Worm (Caenorhabditis elegans) whole organism, L2 larva: Measurements from ENCODE around the gene cutl-11.
A peak's percentile ranks its signal among the peaks of the same experiment; 100 is the strongest.

Experiments used
- Y55F3AM.14 ChIP-seq: fragments of 200-800 bp; sonication (Bioruptor generic); optimal IDR thresholded peaks from 2 replicates; lab custom pipeline; 2018; ENCODE audit warnings: mild to moderate bottlenecking, missing genetic modification characterization, missing compliant biosample characterization
- egl-27 ChIP-seq: sonication (generic microtip); optimal IDR thresholded peaks from 3 replicates; lab custom pipeline; 2017; ENCODE audit warnings: missing biosample characterization, missing genetic modification reagents, missing genetic modification characterization
- lin-11 ChIP-seq: fragments of 150-350 bp; sonication (generic microtip); optimal IDR thresholded peaks from 2 replicates; lab custom pipeline; 2014; ENCODE audit warnings: missing biosample characterization, missing genetic modification characterization, inconsistent platforms, mixed read lengths
- lin-13 ChIP-seq: fragments of 150-350 bp; optimal IDR thresholded peaks from 2 replicates; lab custom pipeline; 2014; ENCODE audit warnings: missing biosample characterization, missing genetic modification reagents, missing genetic modification characterization
- nhr-11 ChIP-seq: fragments of 150-350 bp; optimal IDR thresholded peaks from 2 replicates; lab custom pipeline; 2014; ENCODE audit warnings: missing biosample characterization, missing genetic modification characterization
- nhr-12 ChIP-seq: fragments of 150-350 bp; optimal IDR thresholded peaks from 2 replicates; lab custom pipeline; 2014; ENCODE audit warnings: missing biosample characterization, missing genetic modification characterization
- sma-9 ChIP-seq, 2 experiments: fragments of 150-350 bp in 1 of 2; sonication (generic microtip) in 1 of 2; optimal IDR thresholded peaks; 2 replicates each; lab custom pipeline; 2014 to 2016; ENCODE audit warnings: missing genetic modification characterization in 2 of 2, mild to moderate bottlenecking in 1 of 2, missing biosample characterization in 1 of 2, missing compliant biosample characterization in 1 of 2, missing genetic modification reagents in 1 of 2, moderate library complexity in 1 of 2
- snpc-4 ChIP-seq: fragments of 150-350 bp; optimal IDR thresholded peaks from 2 replicates; lab custom pipeline; 2014; ENCODE audit warnings: missing biosample characterization, missing genetic modification characterization
- unc-39 ChIP-seq: fragments of 150-350 bp; optimal IDR thresholded peaks from 2 replicates; lab custom pipeline; 2014; ENCODE audit warnings: missing biosample characterization, missing genetic modification characterization

- TF ChIP-seq egl-27 (tag; lab: Kevin White, UChicago): peak; percentile 36
- peak; percentile 67 for TF ChIP-seq sma-9 (GFP tag; optimal IDR thresholded peaks at IDR 0.05; lab: Kevin White, UChicago)
- no peak for TF ChIP-seq sma-9 (tag; optimal IDR thresholded peaks at IDR 0.05; lab: Kevin White, UChicago)
- TF ChIP-seq nhr-12 (tag; lab: Kevin White, UChicago): no peak
- TF ChIP-seq lin-13 (GFP tag; lab: Kevin White, UChicago): no peak
- no peak for TF ChIP-seq Y55F3AM.14
- TF ChIP-seq snpc-4 (tag; lab: Kevin White, UChicago): no peak
- no peak for TF ChIP-seq unc-39
- TF ChIP-seq lin-11: no peak
- no peak for TF ChIP-seq nhr-11 (tag; lab: Kevin White, UChicago)
Measured at ce11 chrX:11666545-11667177, 16.0 kb upstream of the cutl-11 start, which contains the start of gene noca-2.
